Worm (Caenorhabditis elegans): ENCODE results near the gene taf-10.

The taf-10 gene

ce11 chrV:4647279-4647819 lies 39.6 kb upstream of the taf-10 start:
- no peak for TF ChIP-seq aly-2 (tag; optimal IDR thresholded peaks at IDR 0.05)
- TF ChIP-seq elt-2 (tag; optimal IDR thresholded peaks at IDR 0.05): no peak
- peak; percentile 79 for TF ChIP-seq nhr-43 (tag; optimal IDR thresholded peaks at IDR 0.05; ENCODE audit: poor library complexity, severe bottlenecking)
- TF ChIP-seq egl-27 (tag; optimal IDR thresholded peaks at IDR 0.05): no peak
- TF ChIP-seq ZK546.5 (tag; optimal IDR thresholded peaks at IDR 0.05): no peak
- no peak for TF ChIP-seq jun-1 (tag; optimal IDR thresholded peaks at IDR 0.05)
- peak; percentile 79 for TF ChIP-seq ama-1 (optimal IDR thresholded peaks at IDR 0.05)
- no peak for TF ChIP-seq zag-1 (tag; optimal IDR thresholded peaks at IDR 0.05)
- no peak for TF ChIP-seq nhr-67 (tag; optimal IDR thresholded peaks at IDR 0.05)
- no peak for TF ChIP-seq fos-1 (tag; optimal IDR thresholded peaks at IDR 0.05)
- no peak for TF ChIP-seq nhr-28 (tag; optimal IDR thresholded peaks at IDR 0.05)
- no peak for TF ChIP-seq ztf-11 (tag; optimal IDR thresholded peaks at IDR 0.05)
- TF ChIP-seq pqm-1 (tag; optimal IDR thresholded peaks at IDR 0.05): no peak
- TF ChIP-seq hmg-11 (tag; optimal IDR thresholded peaks at IDR 0.05): no peak
- no peak for TF ChIP-seq eor-1 (tag; optimal IDR thresholded peaks at IDR 0.05)
- peak in 1 of 3 experiments; percentile 74 for TF ChIP-seq elt-3 (tag; optimal IDR thresholded peaks at IDR 0.05)
- no peak for TF ChIP-seq ceh-9 (tag; optimal IDR thresholded peaks at IDR 0.05)
- no peak for TF ChIP-seq ztf-4 (tag; optimal IDR thresholded peaks at IDR 0.05)
- no peak for TF ChIP-seq nhr-11 (tag; optimal IDR thresholded peaks at IDR 0.05)
- no peak for TF ChIP-seq unc-39 (tag; optimal IDR thresholded peaks at IDR 0.05)
- TF ChIP-seq nhr-12 (tag; optimal IDR thresholded peaks at IDR 0.05): no peak
- peak; percentile 23 for TF ChIP-seq nhr-25 (tag; optimal IDR thresholded peaks at IDR 0.05)
- no peak for TF ChIP-seq elt-1 (tag; optimal IDR thresholded peaks at IDR 0.05)
- TF ChIP-seq snpc-4 (tag; optimal IDR thresholded peaks at IDR 0.05): no peak

DNA sequence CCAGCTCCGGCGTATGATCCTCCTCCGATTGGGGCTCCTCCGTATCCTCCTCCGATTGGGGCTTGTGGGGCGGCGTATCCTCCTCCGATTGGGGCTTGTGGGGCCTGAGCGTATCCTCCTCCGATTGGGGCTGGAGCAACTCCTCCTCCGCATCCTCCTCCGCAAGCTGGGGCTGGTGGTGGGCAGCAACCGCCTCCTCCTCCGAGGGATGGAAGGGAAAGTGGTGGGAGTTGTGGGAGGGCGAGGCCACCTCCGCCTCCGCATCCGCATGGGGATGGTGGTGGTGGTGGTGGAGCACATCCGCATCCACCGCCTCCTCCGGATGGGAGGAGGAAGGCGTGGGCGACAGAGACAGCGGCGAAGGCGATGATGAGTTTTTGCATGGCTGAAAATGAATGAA lies 39.0 kb upstream of the taf-10 start, which contains the start of gene F41F3.3:
Gene F41F3.3, minus strand, starts transcription at position 383 of the 400 bp plus-strand sequence.
- TF ChIP-seq nhr-43 (tag; optimal IDR thresholded peaks at IDR 0.05; ENCODE audit: poor library complexity, severe bottlenecking) (no peak), ceh-16 (tag; optimal IDR thresholded peaks at IDR 0.05) (no peak), nfya-1 (tag; optimal IDR thresholded peaks at IDR 0.05; ENCODE audit: insufficient read depth) (peak; percentile 18), lsy-12 (tag; optimal IDR thresholded peaks at IDR 0.05) (peak; percentile 19), nhr-25 (tag; optimal IDR thresholded peaks at IDR 0.05) (peak; percentile 76), pha-4 (tag; optimal IDR thresholded peaks at IDR 0.05) (no peak), ceh-9 (tag; optimal IDR thresholded peaks at IDR 0.05) (no peak), ama-1 (optimal IDR thresholded peaks at IDR 0.05) (peak; percentile 66)

- no peak for TF ChIP-seq mml-1 (tag; optimal IDR thresholded peaks at IDR 0.05)
- peak in 1 of 3 experiments; percentile 20 for TF ChIP-seq elt-3 (tag; optimal IDR thresholded peaks at IDR 0.05)
Observed at ce11 chrV:4648527-4648926, 38.4 kb upstream of the taf-10 start, which contains the start of gene F41F3.8. Gene F41F3.8, plus strand, starts transcription at chrV:4648827.

ce11 chrV:4649649-4650384 lies 37.1 kb upstream of the taf-10 start:
- TF ChIP-seq nhr-25 (tag; optimal IDR thresholded peaks at IDR 0.05) (peak; percentile 80), ama-1 (optimal IDR thresholded peaks at IDR 0.05) (no peak), hmg-11 (tag; optimal IDR thresholded peaks at IDR 0.05) (no peak), zag-1 (tag; optimal IDR thresholded peaks at IDR 0.05) (no peak)

DNA sequence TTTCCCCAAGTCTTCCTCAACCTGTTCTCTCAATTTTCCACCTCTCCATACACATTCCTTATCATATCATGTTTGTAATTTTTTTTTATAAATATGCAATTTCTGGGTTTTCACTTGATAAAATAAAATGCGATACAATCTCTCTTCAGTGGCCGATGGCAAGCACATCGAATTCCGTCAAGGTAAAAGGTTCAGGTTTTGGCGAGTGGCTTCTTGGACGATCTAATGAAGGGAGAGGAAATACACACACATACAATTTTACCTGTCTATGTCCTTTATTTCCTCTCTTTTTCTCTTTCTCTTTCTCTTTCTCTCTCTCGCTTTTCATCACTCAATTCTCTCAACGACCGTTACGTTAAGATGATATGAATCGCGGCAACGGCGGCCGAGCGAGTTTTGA lies 35.4 kb upstream of the taf-10 start:
- TF ChIP-seq R02D3.7 (tag; optimal IDR thresholded peaks at IDR 0.05) (no peak), sea-2 (GFP tag; optimal IDR thresholded peaks at IDR 0.05) (no peak), nfya-1 (tag; optimal IDR thresholded peaks at IDR 0.05; ENCODE audit: insufficient read depth) (peak; percentile 2), mml-1 (tag; optimal IDR thresholded peaks at IDR 0.05) (no peak), ama-1 (optimal IDR thresholded peaks at IDR 0.05) (no peak), nhr-25 (tag; optimal IDR thresholded peaks at IDR 0.05) (peak; percentile 89), snpc-4 (tag; optimal IDR thresholded peaks at IDR 0.05) (no peak), egl-27 (tag; optimal IDR thresholded peaks at IDR 0.05) (no peak), fkh-10 (GFP tag; optimal IDR thresholded peaks at IDR 0.05) (no peak), elt-3 (tag; optimal IDR thresholded peaks at IDR 0.05) (peak in 1 of 3 experiments; percentile 74), elt-2 (tag; optimal IDR thresholded peaks at IDR 0.05) (peak; percentile 40), nhr-237 (tag; optimal IDR thresholded peaks at IDR 0.05) (no peak), nhr-76 (tag; optimal IDR thresholded peaks at IDR 0.05) (no peak), elt-1 (tag; optimal IDR thresholded peaks at IDR 0.05) (peak; percentile 33), nhr-28 (tag; optimal IDR thresholded peaks at IDR 0.05) (no peak), lsy-12 (tag; optimal IDR thresholded peaks at IDR 0.05) (no peak), egl-5 (tag; optimal IDR thresholded peaks at IDR 0.05) (no peak), unc-62 (GFP tag; optimal IDR thresholded peaks at IDR 0.05) (no peak), ztf-11 (tag; optimal IDR thresholded peaks at IDR 0.05) (no peak)
